Worm (Caenorhabditis elegans) whole organism, L1 larva: Measurements from ENCODE around the gene F16H6.10.

Experiments
- C16A3.4 ChIP-seq: fragments of 150-350 bp; optimal IDR thresholded peaks from 2 replicates; lab custom pipeline; 2014; ENCODE audit warnings: missing biosample characterization, missing genetic modification characterization
- C34B4.2 ChIP-seq: sonication (generic microtip); optimal IDR thresholded peaks from 2 replicates; lab custom pipeline; 2017; ENCODE audit warnings: mild to moderate bottlenecking, missing genetic modification characterization, missing compliant biosample characterization
- egl-27 ChIP-seq, 2 experiments: fragments of 150-350 bp in 1 of 2; sonication (generic microtip); optimal IDR thresholded peaks; 3 replicates each; lab custom pipeline; 2017 to 2018; ENCODE audit warnings: missing biosample characterization in 2 of 2, missing genetic modification characterization in 2 of 2, missing genetic modification reagents in 2 of 2
- elt-2 ChIP-seq: sonication (generic microtip); optimal IDR thresholded peaks from 2 replicates; lab custom pipeline; 2016; ENCODE audit warnings: missing genetic modification characterization, mild to moderate bottlenecking, inconsistent platforms, missing compliant biosample characterization, missing genetic modification reagents
- fkh-4 ChIP-seq: sonication (generic microtip); optimal IDR thresholded peaks from 2 replicates; lab custom pipeline; 2016; ENCODE audit warnings: missing compliant biosample characterization, missing genetic modification characterization, borderline replicate concordance
- jun-1 ChIP-seq: fragments of 150-350 bp; optimal IDR thresholded peaks from 2 replicates; lab custom pipeline; 2014; ENCODE audit warnings: missing biosample characterization, missing genetic modification reagents, missing genetic modification characterization
- lin-39 ChIP-seq: fragments of 150-350 bp; optimal IDR thresholded peaks from 2 replicates; lab custom pipeline; 2014; ENCODE audit warnings: missing biosample characterization, missing genetic modification reagents, missing genetic modification characterization
- lsy-2 ChIP-seq, 2 experiments: fragments of 150-350 bp; optimal IDR thresholded peaks; 2 replicates each; lab custom pipeline; 2014; ENCODE audit warnings: missing biosample characterization in 2 of 2, missing genetic modification characterization in 2 of 2
- mef-2 ChIP-seq: fragments of 150-350 bp; optimal IDR thresholded peaks from 2 replicates; lab custom pipeline; 2014; ENCODE audit warnings: missing biosample characterization, missing genetic modification characterization
- nhr-76 ChIP-seq: sonication (generic microtip); optimal IDR thresholded peaks from 2 replicates; lab custom pipeline; 2017; ENCODE audit warnings: missing biosample characterization, missing genetic modification characterization
- pag-3 ChIP-seq: sonication (generic microtip); optimal IDR thresholded peaks from 2 replicates; lab custom pipeline; 2017; ENCODE audit warnings: missing genetic modification characterization, mild to moderate bottlenecking, missing compliant biosample characterization, antibody characterized with exemption, borderline replicate concordance; ENCODE audit not compliant: insufficient read depth
- pqm-1 ChIP-seq: sonication (generic microtip); optimal IDR thresholded peaks from 3 replicates; lab custom pipeline; 2017; ENCODE audit warnings: missing biosample characterization, missing genetic modification characterization

- TF ChIP-seq C16A3.4 (tag; lab: Kevin White, UChicago) = no peak
- no peak for TF ChIP-seq egl-27 (tag; optimal IDR thresholded peaks at IDR 0.05; lab: Kevin White, UChicago)
- no peak for TF ChIP-seq mef-2 (tag; lab: Kevin White, UChicago)
- no peak for TF ChIP-seq lsy-2 (tag; optimal IDR thresholded peaks at IDR 0.05; lab: Kevin White, UChicago)
- TF ChIP-seq nhr-76 (tag; lab: Kevin White, UChicago) = no peak
- TF ChIP-seq pqm-1 (tag; lab: Kevin White, UChicago) = no peak
- TF ChIP-seq jun-1 = no peak
- TF ChIP-seq lin-39 (tag; lab: Kevin White, UChicago) = no peak
- TF ChIP-seq elt-2 (tag; lab: Kevin White, UChicago) = no peak
- no peak for TF ChIP-seq fkh-4 (tag; lab: Kevin White, UChicago)
- TF ChIP-seq pag-3 = no peak
- TF ChIP-seq C34B4.2 (tag; lab: Kevin White, UChicago) = no peak
These were observed 29.2 kb upstream of the F16H6.10 start, which contains the start of gene R10E8.2 for ce11 chrV:18253494-18253893.
